Worm (Caenorhabditis elegans): ENCODE measurements around the gene C24H12.1.

The C24H12.1 gene

DNA sequence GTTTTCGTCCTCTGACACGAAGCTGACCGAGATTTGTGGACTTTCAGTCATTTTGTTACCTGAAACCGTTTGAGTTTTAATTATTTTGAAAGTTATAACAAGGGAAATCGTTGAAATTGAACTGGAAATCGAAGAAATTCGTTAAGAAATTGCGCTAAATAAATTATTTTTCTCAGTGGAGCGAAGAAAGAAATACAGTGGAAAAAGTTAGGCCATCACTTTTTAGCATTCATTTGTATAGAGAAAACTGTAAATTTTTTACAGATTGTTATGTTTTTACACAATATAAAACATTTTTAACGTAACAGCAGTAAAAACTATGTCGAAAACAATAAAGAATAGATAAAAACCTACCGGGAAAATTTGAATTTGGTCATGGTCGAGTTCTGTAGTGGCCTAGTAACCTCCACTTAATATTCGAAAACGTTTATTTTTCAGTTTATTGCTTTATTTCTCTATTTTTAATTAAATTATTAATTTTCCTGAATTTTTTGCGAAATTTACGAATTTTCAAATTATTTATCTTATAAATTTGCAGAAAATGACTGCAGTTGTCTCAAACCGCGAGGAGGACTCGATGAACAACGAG is 43.2 kb downstream of the C24H12.1 start, which contains the start of the genes gldi-1 and prp-21:
Gene gldi-1, minus strand, starts transcription at position 51 of the 589 bp plus-strand sequence.
Gene prp-21, plus strand, starts transcription at position 539 of the 589 bp plus-strand sequence.
- TF ChIP-seq nhr-25 (tag; optimal IDR thresholded peaks at IDR 0.05) (no peak), nhr-77 (tag; optimal IDR thresholded peaks at IDR 0.05) (no peak), snpc-4 (tag; optimal IDR thresholded peaks at IDR 0.05) (peak; percentile 13), nhr-237 (tag; optimal IDR thresholded peaks at IDR 0.05) (no peak), pha-4 (tag; optimal IDR thresholded peaks at IDR 0.05) (peak; percentile 56), lin-15B (tag; optimal IDR thresholded peaks at IDR 0.05) (peak; percentile 80), skn-1 (tag; optimal IDR thresholded peaks at IDR 0.05) (no peak)
